Worm (Caenorhabditis elegans): ENCODE measurements around the gene Y34B4A.4.
A peak's percentile ranks its signal among the peaks of the same experiment; 100 is the strongest.

The Y34B4A.4 gene

ce11 chrX:5319214-5319838 lies 55.2 kb downstream of the Y34B4A.4 start (continued):
- TF ChIP-seq ztf-11 (tag; optimal IDR thresholded peaks at IDR 0.05) (no peak), gmeb-1 (tag; optimal IDR thresholded peaks at IDR 0.05) (peak; percentile 58), Y55F3AM.14 (GFP tag; optimal IDR thresholded peaks at IDR 0.05) (peak; percentile 10)

All from whole organism, L2 larva.